Worm (Caenorhabditis elegans): ENCODE measurements around the gene ZC449.2.

ce11 chrX:5018062-5018653, 2.9 kb upstream of the ZC449.2 start:
- TF ChIP-seq pha-4 (tag; optimal IDR thresholded peaks at IDR 0.05) (no peak), pros-1 (tag; optimal IDR thresholded peaks at IDR 0.05) (no peak), dmd-4 (tag; optimal IDR thresholded peaks at IDR 0.05; ENCODE audit: borderline replicate concordance) (no peak), elt-2 (tag; optimal IDR thresholded peaks at IDR 0.05) (no peak), ttx-3 (tag; optimal IDR thresholded peaks at IDR 0.05) (no peak), T23F11.4 (GFP tag; optimal IDR thresholded peaks at IDR 0.05) (no peak), unc-3 (GFP tag; conservative IDR thresholded peaks at IDR 0.05) (no peak), unc-3 (tag; optimal IDR thresholded peaks at IDR 0.05) (no peak), pag-3 (tag; optimal IDR thresholded peaks at IDR 0.05; ENCODE audit: borderline replicate concordance) (no peak), nfya-1 (tag; optimal IDR thresholded peaks at IDR 0.05) (peak; percentile 11)

All from whole organism, late embryonic.